Fruit fly (Drosophila melanogaster) whole organism, embryonic: ENCODE measurements around the gene CG11698.

Experiments used
- Aef1 ChIP-seq: fragments of 200-800 bp; sonication (Bioruptor generic); IDR thresholded peaks from 3 replicates; pipeline ENCODE4 v1.3.6; 2022; ENCODE audit warnings: missing biosample characterization, missing genetic modification characterization
- CG10321 ChIP-seq: fragments of 200-800 bp; sonication (Bioruptor generic); IDR thresholded peaks from 2 replicates; pipeline ENCODE4 v1.3.6; 2022; ENCODE audit warnings: missing biosample characterization, missing genetic modification characterization
- CG10431 ChIP-seq: fragments of 200-800 bp; sonication (Bioruptor generic); optimal IDR thresholded peaks from 3 replicates; lab custom pipeline; 2018; ENCODE audit warnings: missing biosample characterization, mild to moderate bottlenecking, missing genetic modification characterization
- CG10654 ChIP-seq: fragments of 200-800 bp; sonication (Bioruptor generic); optimal IDR thresholded peaks from 2 replicates; lab custom pipeline; 2016; ENCODE audit warnings: missing biosample characterization, missing genetic modification characterization
- CG10979 ChIP-seq: fragments of 200-800 bp; sonication (Bioruptor generic); optimal IDR thresholded peaks from 2 replicates; lab custom pipeline; 2018; ENCODE audit warnings: missing biosample characterization, mild to moderate bottlenecking, missing genetic modification characterization, moderate library complexity
- CG11695 ChIP-seq: fragments of 200-800 bp; sonication (Bioruptor generic); IDR thresholded peaks from 3 replicates; pipeline ENCODE4 v1.3.6; 2022; ENCODE audit warnings: missing biosample characterization, missing genetic modification characterization
- CG11696 ChIP-seq: fragments of 200-800 bp; sonication (Bioruptor generic); IDR thresholded peaks from 2 replicates; pipeline ENCODE4 v1.3.6; 2022; ENCODE audit warnings: missing biosample characterization, missing genetic modification characterization
- CG12236 ChIP-seq: fragments of 200-800 bp; sonication (Bioruptor generic); optimal IDR thresholded peaks from 2 replicates; lab custom pipeline; 2016; ENCODE audit warnings: missing biosample characterization, missing genetic modification characterization
- CG13296 ChIP-seq: fragments of 200-800 bp; sonication (Bioruptor generic); optimal IDR thresholded peaks from 3 replicates; lab custom pipeline; 2018; ENCODE audit warnings: missing biosample characterization, mild to moderate bottlenecking, missing genetic modification characterization
- CG1529 ChIP-seq: fragments of 200-800 bp; sonication (Bioruptor generic); optimal IDR thresholded peaks from 3 replicates; lab custom pipeline; 2018; ENCODE audit warnings: missing biosample characterization, missing genetic modification characterization
- CG15514 ChIP-seq: fragments of 200-800 bp; sonication (Bioruptor generic); optimal IDR thresholded peaks from 3 replicates; lab custom pipeline; 2017; ENCODE audit warnings: missing biosample characterization, missing genetic modification characterization, mild to moderate bottlenecking, moderate library complexity, missing genetic modification reagents
- CG17186 ChIP-seq: fragments of 200-800 bp; sonication (Bioruptor generic); optimal IDR thresholded peaks from 3 replicates; lab custom pipeline; 2017; ENCODE audit warnings: missing biosample characterization, missing genetic modification reagents, missing genetic modification characterization
- CG17612 ChIP-seq: fragments of 200-800 bp; sonication (Bioruptor generic); IDR thresholded peaks from 2 replicates; pipeline ENCODE4 v1.3.6; 2022; ENCODE audit warnings: missing biosample characterization, missing genetic modification characterization
- CG18476 ChIP-seq: fragments of 200-800 bp; sonication (Bioruptor generic); optimal IDR thresholded peaks from 2 replicates; lab custom pipeline; 2016; ENCODE audit warnings: missing biosample characterization, mild to moderate bottlenecking, missing genetic modification characterization
- CG31441 ChIP-seq: fragments of 200-800 bp; sonication (Bioruptor generic); IDR thresholded peaks from 2 replicates; pipeline ENCODE4 v1.3.6; 2022; ENCODE audit warnings: missing biosample characterization, missing genetic modification characterization
- CG3407 ChIP-seq: fragments of 200-800 bp; sonication (Bioruptor generic); optimal IDR thresholded peaks from 2 replicates; lab custom pipeline; 2018; ENCODE audit warnings: missing biosample characterization, mild to moderate bottlenecking, missing genetic modification characterization
- CG3726 ChIP-seq: fragments of 200-800 bp; sonication (Bioruptor generic); IDR thresholded peaks from 3 replicates; pipeline ENCODE4, ENCODE4 v1.3.6; 2022; ENCODE audit warnings: missing biosample characterization, missing genetic modification characterization
- CG3847 ChIP-seq: fragments of 200-800 bp; sonication (Bioruptor generic); IDR thresholded peaks from 2 replicates; pipeline ENCODE4 v1.3.6; 2022; ENCODE audit warnings: missing biosample characterization, missing genetic modification characterization
- CG43689 ChIP-seq: fragments of 200-800 bp; sonication (Bioruptor generic); IDR thresholded peaks from 2 replicates; pipeline ENCODE4 v1.3.6; 2022; ENCODE audit warnings: missing biosample characterization, missing genetic modification characterization
- CG4820 ChIP-seq: fragments of 200-800 bp; sonication (Bioruptor generic); optimal IDR thresholded peaks from 3 replicates; lab custom pipeline; 2016; ENCODE audit warnings: missing biosample characterization, missing genetic modification characterization
- CG6689 ChIP-seq: fragments of 200-800 bp; sonication (Bioruptor generic); IDR thresholded peaks from 2 replicates; pipeline ENCODE4 v1.3.6; 2022; ENCODE audit warnings: missing biosample characterization, missing genetic modification characterization
- CG6765 ChIP-seq: fragments of 200-800 bp; sonication (Bioruptor generic); optimal IDR thresholded peaks from 3 replicates; lab custom pipeline; 2017; ENCODE audit warnings: missing biosample characterization, mild to moderate bottlenecking, missing genetic modification characterization
- CG8388 ChIP-seq: fragments of 200-800 bp; sonication (Bioruptor generic); optimal IDR thresholded peaks from 2 replicates; lab custom pipeline; 2019; ENCODE audit warnings: missing biosample characterization, mild to moderate bottlenecking, missing genetic modification characterization, moderate library complexity
- CG9876 ChIP-seq: fragments of 200-800 bp; sonication (Bioruptor generic); optimal IDR thresholded peaks from 2 replicates; lab custom pipeline; 2016; ENCODE audit warnings: missing biosample characterization, missing genetic modification characterization
- Dek ChIP-seq: fragments of 200-800 bp; sonication (Bioruptor generic); optimal IDR thresholded peaks from 3 replicates; lab custom pipeline; 2019; ENCODE audit warnings: missing biosample characterization, mild to moderate bottlenecking, missing genetic modification characterization, moderate library complexity
- Drgx ChIP-seq: fragments of 200-800 bp; sonication (Bioruptor generic); IDR thresholded peaks from 2 replicates; pipeline ENCODE4 v1.3.6; 2022; ENCODE audit warnings: missing biosample characterization, missing genetic modification characterization
- Hmr ChIP-seq: fragments of 200-800 bp; sonication (Bioruptor generic); optimal IDR thresholded peaks from 3 replicates; lab custom pipeline; 2017; ENCODE audit warnings: mild to moderate bottlenecking, missing biosample characterization, missing genetic modification reagents, missing genetic modification characterization
- Jarid2 ChIP-seq: fragments of 200-800 bp; sonication (Bioruptor generic); optimal IDR thresholded peaks from 3 replicates; lab custom pipeline; 2017; ENCODE audit warnings: mild to moderate bottlenecking, missing biosample characterization, missing genetic modification reagents, missing genetic modification characterization
- Lhr ChIP-seq: fragments of 200-800 bp; sonication (Bioruptor generic); optimal IDR thresholded peaks from 3 replicates; lab custom pipeline; 2017; ENCODE audit warnings: mild to moderate bottlenecking, missing biosample characterization, missing genetic modification reagents, missing genetic modification characterization
- MBD-R2 ChIP-seq: fragments of 200-800 bp; sonication (Bioruptor generic); IDR thresholded peaks from 2 replicates; pipeline ENCODE4 v1.3.6; 2022; ENCODE audit warnings: missing biosample characterization, missing genetic modification characterization
- NC2β ChIP-seq: fragments of 200-800 bp; sonication (Bioruptor generic); optimal IDR thresholded peaks from 2 replicates; lab custom pipeline; 2016; ENCODE audit warnings: missing biosample characterization, missing genetic modification characterization
- Neu2 ChIP-seq: fragments of 200-800 bp; sonication (Bioruptor generic); optimal IDR thresholded peaks from 3 replicates; lab custom pipeline; 2016; ENCODE audit warnings: missing biosample characterization, missing genetic modification characterization, borderline replicate concordance
- Stat92E ChIP-seq, 3 experiments: fragments of >200 bp in 2 of 3; fragments of 200-800 bp in 1 of 3; sonication (Bioruptor generic) in 1 of 3; optimal IDR thresholded peaks; 2 replicates each; lab custom pipeline; 2017 to 2019; ENCODE audit warnings: missing biosample characterization in 3 of 3, missing genetic modification characterization in 3 of 3, mild to moderate bottlenecking in 1 of 3, moderate library complexity in 1 of 3
- Trl ChIP-seq, 3 experiments: fragments of >200 bp in 2 of 3; fragments of 200-800 bp in 1 of 3; sonication (Bioruptor generic) in 1 of 3; optimal IDR thresholded peaks; 2 replicates in 1 of 3; 3 replicates in 2 of 3; lab custom pipeline; 2016 to 2017; ENCODE audit warnings: missing biosample characterization in 1 of 3, missing genetic modification characterization in 1 of 3
- YL-1 ChIP-seq: fragments of 200-800 bp; sonication (Bioruptor generic); optimal IDR thresholded peaks from 3 replicates; lab custom pipeline; 2017; ENCODE audit warnings: missing biosample characterization, mild to moderate bottlenecking, missing genetic modification characterization
- ap ChIP-seq: fragments of 200-800 bp; sonication (Bioruptor generic); IDR thresholded peaks from 2 replicates; pipeline ENCODE4 v1.3.6; 2022; ENCODE audit warnings: missing biosample characterization, missing genetic modification characterization
- emc ChIP-seq: fragments of 200-800 bp; sonication (Bioruptor generic); optimal IDR thresholded peaks from 2 replicates; lab custom pipeline; 2016; ENCODE audit warnings: missing biosample characterization, missing genetic modification characterization
- hkb ChIP-seq, 2 experiments: fragments of 200-800 bp in 1 of 2; fragments of >200 bp in 1 of 2; sonication (Bioruptor generic) in 1 of 2; IDR thresholded peaks in 1 of 2; optimal IDR thresholded peaks in 1 of 2; 2 replicates each; pipeline versions ENCODE4 v1.3.6 to Lab custom; 2017 to 2022; ENCODE audit warnings: missing biosample characterization in 1 of 2, missing genetic modification characterization in 1 of 2
- insv ChIP-seq, 2 experiments: fragments of 200-800 bp; sonication (Bioruptor generic); optimal IDR thresholded peaks; 3 replicates each; lab custom pipeline; 2016 to 2018; ENCODE audit warnings: missing biosample characterization in 2 of 2, missing genetic modification characterization in 2 of 2
- jing ChIP-seq: fragments of 200-800 bp; sonication (Bioruptor generic); optimal IDR thresholded peaks from 2 replicates; lab custom pipeline; 2018; ENCODE audit warnings: missing biosample characterization, mild to moderate bottlenecking, missing genetic modification characterization
- mirr ChIP-seq: fragments of 200-800 bp; sonication (Bioruptor generic); optimal IDR thresholded peaks from 3 replicates; lab custom pipeline; 2018; ENCODE audit warnings: missing biosample characterization, mild to moderate bottlenecking, missing genetic modification characterization
- nmo ChIP-seq: fragments of 200-800 bp; sonication (Bioruptor generic); optimal IDR thresholded peaks from 2 replicates; lab custom pipeline; 2018; ENCODE audit warnings: missing biosample characterization, mild to moderate bottlenecking, missing genetic modification characterization, moderate library complexity
- pros ChIP-seq: fragments of 200-800 bp; sonication (Bioruptor generic); optimal IDR thresholded peaks from 3 replicates; lab custom pipeline; 2019; ENCODE audit warnings: missing biosample characterization, mild to moderate bottlenecking, missing genetic modification characterization, moderate library complexity
- pum ChIP-seq: fragments of 200-800 bp; sonication (Bioruptor generic); optimal IDR thresholded peaks from 2 replicates; lab custom pipeline; 2016; ENCODE audit warnings: missing biosample characterization, missing genetic modification characterization
- pzg ChIP-seq: fragments of 200-800 bp; sonication (Bioruptor generic); optimal IDR thresholded peaks from 3 replicates; lab custom pipeline; 2018; ENCODE audit warnings: missing biosample characterization, mild to moderate bottlenecking, missing genetic modification characterization, moderate library complexity
- ranshi ChIP-seq: fragments of 200-800 bp; sonication (Bioruptor generic); IDR thresholded peaks from 2 replicates; pipeline ENCODE4 v1.3.6; 2022; ENCODE audit warnings: missing biosample characterization, missing genetic modification characterization
- rib ChIP-seq: fragments of 200-800 bp; sonication (Bioruptor generic); IDR thresholded peaks from 2 replicates; pipeline ENCODE4 v1.3.6; 2022; ENCODE audit warnings: missing biosample characterization, missing genetic modification characterization
- seq ChIP-seq: fragments of 200-800 bp; sonication (Bioruptor generic); IDR thresholded peaks from 2 replicates; pipeline ENCODE4 v1.3.6; 2022; ENCODE audit warnings: missing biosample characterization, missing genetic modification characterization
- tio ChIP-seq: fragments of 200-800 bp; sonication (Bioruptor generic); optimal IDR thresholded peaks from 2 replicates; lab custom pipeline; 2017; ENCODE audit warnings: missing biosample characterization, missing genetic modification characterization, inconsistent platforms
- trem ChIP-seq: fragments of 200-800 bp; optimal IDR thresholded peaks from 3 replicates; lab custom pipeline; 2019; ENCODE audit warnings: missing biosample characterization, mild to moderate bottlenecking, missing genetic modification characterization, moderate library complexity

CG11698 gene

DNA sequence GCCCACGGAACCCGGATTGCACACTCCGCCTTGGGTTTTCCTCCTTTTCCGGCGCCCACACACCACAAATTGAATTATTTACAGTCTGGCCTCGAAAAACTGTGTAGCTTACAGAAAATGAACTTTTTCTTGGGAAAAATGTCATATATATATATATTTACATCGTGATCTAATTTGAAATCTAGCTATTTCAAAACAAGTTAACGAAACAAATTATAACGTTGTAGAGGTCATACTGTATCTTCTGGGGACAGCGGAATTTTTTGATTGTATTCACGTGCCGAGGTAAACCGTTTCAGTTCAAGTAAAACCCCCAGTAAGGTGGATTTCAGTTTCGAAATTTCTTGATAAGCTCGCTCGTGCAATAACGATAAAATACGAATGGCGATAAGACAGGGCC is 42.5 kb downstream of the CG11698 start (continued):
- TF ChIP-seq CG6689 (peak; percentile 74), CG10431 (GFP tag; lab: Kevin White, UChicago) (no peak), CG17186 (GFP tag; lab: Kevin White, UChicago) (no peak), pzg (GFP tag; lab: Kevin White, UChicago) (no peak), CG11696 (peak; percentile 48), CG15514 (GFP tag; lab: Kevin White, UChicago) (peak; percentile 13), CG3847 (GFP tag; lab: Robert Waterston, UW) (peak; percentile 52; the same call in 1 of the 2 replicates), rib (GFP tag; lab: Robert Waterston, UW) (no peak), Jarid2 (no peak), CG6765 (no peak), mirr (GFP tag; lab: Kevin White, UChicago) (no peak), CG18476 (GFP tag; lab: Kevin White, UChicago) (no peak), Dek (peak; percentile 2), insv (GFP tag; optimal IDR thresholded peaks at IDR 0.05; lab: Kevin White, UChicago) (no peak), tio (GFP tag; lab: Kevin White, UChicago) (no peak), MBD-R2 (GFP tag; lab: Robert Waterston, UW) (no peak; the same call in 1 of the 2 replicates), CG11695 (GFP tag; lab: Robert Waterston, UW) (peak; percentile 65; the same call in 1 of the 3 replicates), CG13296 (no peak), trem (tag; lab: Kevin White, UChicago) (no peak), CG31441 (GFP tag; lab: Robert Waterston, UW) (no peak; the same call in 1 of the 2 replicates), Drgx (GFP tag; lab: Robert Waterston, UW) (peak; percentile 49), CG3407 (peak; percentile 39), CG12236 (GFP tag; lab: Kevin White, UChicago) (no peak), Hmr (GFP tag; lab: Kevin White, UChicago) (peak; percentile 64), CG8388 (GFP tag; lab: Kevin White, UChicago) (peak; percentile 19), NC2β (GFP tag; lab: Kevin White, UChicago) (no peak), Neu2 (GFP tag; lab: Kevin White, UChicago) (no peak), CG10979 (peak; percentile 7), Trl (optimal IDR thresholded peaks at IDR 0.05; lab: Kevin White, UChicago) (no peak), Trl (GFP tag; optimal IDR thresholded peaks at IDR 0.05; lab: Kevin White, UChicago) (no peak), CG10654 (GFP tag; lab: Kevin White, UChicago) (peak; percentile 34), ranshi (GFP tag; lab: Robert Waterston, UW) (no peak; the same call in 1 of the 2 replicates), pros (GFP tag; lab: Kevin White, UChicago) (no peak), CG43689 (peak; percentile 43), CG10321 (GFP tag; lab: Robert Waterston, UW) (peak; percentile 25; the same call in 1 of the 2 replicates), Lhr (GFP tag; lab: Kevin White, UChicago) (no peak), nmo (peak; percentile 37), pum (GFP tag; lab: Kevin White, UChicago) (no peak), emc (no peak), CG1529 (no peak), hkb (optimal IDR thresholded peaks at IDR 0.05; lab: Kevin White, UChicago) (no peak), hkb (GFP tag; IDR thresholded peaks at IDR 0.05; lab: Robert Waterston, UW) (peak; percentile 78), CG3726 (GFP tag; lab: Robert Waterston, UW) (no peak), CG9876 (GFP tag; lab: Kevin White, UChicago) (no peak), YL-1 (peak; percentile 7), ap (GFP tag; lab: Robert Waterston, UW) (peak; percentile 40; the same call in 1 of the 2 replicates), CG4820 (GFP tag; lab: Kevin White, UChicago) (peak; percentile 35), CG17612 (GFP tag; lab: Robert Waterston, UW) (0 out of 2 replicates have a peak, but pooled peaks have one; percentile 41), Aef1 (peak; percentile 55; the same call in 2 of the 3 replicates), Stat92E (GFP tag; optimal IDR thresholded peaks at IDR 0.05; lab: Kevin White, UChicago) (no peak), seq (GFP tag; lab: Robert Waterston, UW) (peak; percentile 28; the same call in 1 of the 2 replicates), jing (no peak)
